Worm (Caenorhabditis elegans) whole organism, L3 larva: ENCODE results near the gene dpf-2.

Source experiments
- elt-3 ChIP-seq, 3 experiments: fragments of 150-350 bp in 1 of 3; sonication (generic microtip) in 2 of 3; optimal IDR thresholded peaks; 2 replicates in 2 of 3; 4 replicates in 1 of 3; lab custom pipeline; 2014 to 2017; ENCODE audit warnings: missing biosample characterization in 3 of 3, missing genetic modification characterization in 3 of 3
- lin-39 ChIP-seq: fragments of 150-350 bp; optimal IDR thresholded peaks from 2 replicates; lab custom pipeline; 2018; ENCODE audit warnings: missing biosample characterization, missing genetic modification reagents, missing genetic modification characterization
- nhr-28 ChIP-seq: fragments of 150-350 bp; optimal IDR thresholded peaks from 2 replicates; lab custom pipeline; 2014; ENCODE audit warnings: missing biosample characterization, missing genetic modification characterization
- nhr-77 ChIP-seq: fragments of 150-350 bp; optimal IDR thresholded peaks from 2 replicates; lab custom pipeline; 2014; ENCODE audit warnings: missing biosample characterization, missing genetic modification characterization
- zag-1 ChIP-seq: fragments of 150-350 bp; optimal IDR thresholded peaks from 2 replicates; lab custom pipeline; 2014; ENCODE audit warnings: missing biosample characterization, missing genetic modification characterization

DNA sequence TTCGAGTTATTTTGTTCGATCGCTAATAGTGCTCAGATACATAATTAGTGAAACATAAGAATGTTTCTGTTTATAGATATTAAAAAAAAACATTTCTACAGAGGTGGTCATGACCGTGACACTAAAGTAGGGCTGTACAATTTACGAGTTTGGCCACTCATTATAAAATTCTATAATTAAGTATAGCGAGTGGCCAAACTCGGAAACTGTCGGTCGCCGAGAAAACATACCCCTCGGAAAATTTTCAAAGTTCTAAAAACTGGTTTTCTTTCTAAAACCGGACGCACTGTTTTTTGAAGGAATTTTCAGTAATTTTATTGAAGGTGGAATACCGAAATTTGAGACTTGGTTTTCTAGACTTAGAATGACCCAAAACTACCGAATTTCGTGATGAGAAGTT lies 25.9 kb upstream of the dpf-2 start:
- TF ChIP-seq nhr-28 (tag; lab: Kevin White, UChicago) (no peak), nhr-77 (no peak), elt-3 (tag; optimal IDR thresholded peaks at IDR 0.05; lab: Kevin White, UChicago) (no peak), zag-1 (tag; lab: Kevin White, UChicago) (no peak), lin-39 (tag; lab: Kevin White, UChicago) (no peak)
